Fruit fly (Drosophila melanogaster): ENCODE data around the gene CG34175.

Gene CG34175

dm6 chr2L:3373242-3373641 lies 24.6 kb upstream of the CG34175 start, which contains the start of gene GramD1B (continued):
- TF ChIP-seq CG17612 (GFP tag; IDR thresholded peaks at IDR 0.05) (no peak), Xrp1 (GFP tag; IDR thresholded peaks at IDR 0.05) (no peak; the same call in 1 of the 2 replicates), Hmr (GFP tag; optimal IDR thresholded peaks at IDR 0.05) (peak; percentile 69), inv (GFP tag; IDR thresholded peaks at IDR 0.05; ENCODE audit: partially characterized antibody) (no peak), CG17568 (GFP tag; optimal IDR thresholded peaks at IDR 0.05) (no peak), jigr1 (GFP tag; IDR thresholded peaks at IDR 0.05) (no peak), zen2 (GFP tag; IDR thresholded peaks at IDR 0.05; ENCODE audit: partially characterized antibody) (peak; percentile 43; the same call in 1 of the 3 replicates), ftz-f1 (GFP tag; optimal IDR thresholded peaks at IDR 0.05) (no peak), unpg (GFP tag; optimal IDR thresholded peaks at IDR 0.05) (no peak), ham (GFP tag; IDR thresholded peaks at IDR 0.05) (no peak), tap (tag; optimal IDR thresholded peaks at IDR 0.05) (no peak), CG14050 (GFP tag; IDR thresholded peaks at IDR 0.05) (0 out of 3 replicates have a peak, but pooled peaks have one; percentile 22), pum (GFP tag; optimal IDR thresholded peaks at IDR 0.05) (no peak), rib (GFP tag; IDR thresholded peaks at IDR 0.05) (peak; percentile 57; the same call in 1 of the 2 replicates), pfk (GFP tag; optimal IDR thresholded peaks at IDR 0.05) (no peak), al (GFP tag; IDR thresholded peaks at IDR 0.05) (no peak), lilli (GFP tag; optimal IDR thresholded peaks at IDR 0.05) (no peak), Bgb (GFP tag; IDR thresholded peaks at IDR 0.05; ENCODE audit: partially characterized antibody) (peak; percentile 50), hbn (GFP tag; IDR thresholded peaks at IDR 0.05; ENCODE audit: partially characterized antibody) (peak; percentile 29; the same call in 1 of the 2 replicates), CG2199 (GFP tag; IDR thresholded peaks at IDR 0.05) (no peak), CG31441 (GFP tag; IDR thresholded peaks at IDR 0.05) (no peak; the same call in 1 of the 2 replicates), Neu2 (GFP tag; optimal IDR thresholded peaks at IDR 0.05; ENCODE audit: borderline replicate concordance) (no peak), CG14710 (tag; optimal IDR thresholded peaks at IDR 0.05) (peak; percentile 40), unc-4 (GFP tag; IDR thresholded peaks at IDR 0.05; ENCODE audit: partially characterized antibody) (peak; percentile 32; the same call in 1 of the 2 replicates), CG13123 (GFP tag; optimal IDR thresholded peaks at IDR 0.05) (no peak), Rfx (GFP tag; IDR thresholded peaks at IDR 0.05) (peak; percentile 52), org-1 (GFP tag; optimal IDR thresholded peaks at IDR 0.05) (no peak), Mad (GFP tag; optimal IDR thresholded peaks at IDR 0.05) (no peak), MTF-1 (GFP tag; optimal IDR thresholded peaks at IDR 0.05; ENCODE audit: borderline replicate concordance) (no peak), CG2712 (tag; optimal IDR thresholded peaks at IDR 0.05) (peak; percentile 20), twi (tag; optimal IDR thresholded peaks at IDR 0.05) (no peak), CHES-1-like (GFP tag; optimal IDR thresholded peaks at IDR 0.05) (peak; percentile 42), Aef1 (GFP tag; IDR thresholded peaks at IDR 0.05) (no peak), CG17361 (GFP tag; IDR thresholded peaks at IDR 0.05) (0 out of 3 replicates have a peak, but pooled peaks have one; percentile 34), CG11504 (tag; optimal IDR thresholded peaks at IDR 0.05) (peak; percentile 6), mam (GFP tag; optimal IDR thresholded peaks at IDR 0.05) (no peak), salm (tag; optimal IDR thresholded peaks at IDR 0.05) (no peak), bbx (GFP tag; IDR thresholded peaks at IDR 0.05; ENCODE audit: partially characterized antibody) (peak; percentile 59), CG12769 (tag; optimal IDR thresholded peaks at IDR 0.05) (peak; percentile 26), CG9817 (tag; optimal IDR thresholded peaks at IDR 0.05) (no peak), odd (GFP tag; optimal IDR thresholded peaks at IDR 0.05) (no peak), zen (tag; optimal IDR thresholded peaks at IDR 0.05) (peak; percentile 25), BEAF-32 (GFP tag; optimal IDR thresholded peaks at IDR 0.05) (peak; percentile 49), lov (optimal IDR thresholded peaks at IDR 0.05) (no peak), lov (GFP tag; IDR thresholded peaks at IDR 0.05) (no peak), Poxn (GFP tag; IDR thresholded peaks at IDR 0.05) (no peak), phol (tag; optimal IDR thresholded peaks at IDR 0.05) (peak; percentile 82), CG2678 (tag; optimal IDR thresholded peaks at IDR 0.05) (peak; percentile 5), sens-2 (GFP tag; IDR thresholded peaks at IDR 0.05) (no peak), Elba2 (GFP tag; optimal IDR thresholded peaks at IDR 0.05) (no peak), chn (GFP tag; optimal IDR thresholded peaks at IDR 0.05) (peak; percentile 26)
